Comparison of ENCODE assay signal across 4 worm cellular contexts in the genomic region with DNA sequence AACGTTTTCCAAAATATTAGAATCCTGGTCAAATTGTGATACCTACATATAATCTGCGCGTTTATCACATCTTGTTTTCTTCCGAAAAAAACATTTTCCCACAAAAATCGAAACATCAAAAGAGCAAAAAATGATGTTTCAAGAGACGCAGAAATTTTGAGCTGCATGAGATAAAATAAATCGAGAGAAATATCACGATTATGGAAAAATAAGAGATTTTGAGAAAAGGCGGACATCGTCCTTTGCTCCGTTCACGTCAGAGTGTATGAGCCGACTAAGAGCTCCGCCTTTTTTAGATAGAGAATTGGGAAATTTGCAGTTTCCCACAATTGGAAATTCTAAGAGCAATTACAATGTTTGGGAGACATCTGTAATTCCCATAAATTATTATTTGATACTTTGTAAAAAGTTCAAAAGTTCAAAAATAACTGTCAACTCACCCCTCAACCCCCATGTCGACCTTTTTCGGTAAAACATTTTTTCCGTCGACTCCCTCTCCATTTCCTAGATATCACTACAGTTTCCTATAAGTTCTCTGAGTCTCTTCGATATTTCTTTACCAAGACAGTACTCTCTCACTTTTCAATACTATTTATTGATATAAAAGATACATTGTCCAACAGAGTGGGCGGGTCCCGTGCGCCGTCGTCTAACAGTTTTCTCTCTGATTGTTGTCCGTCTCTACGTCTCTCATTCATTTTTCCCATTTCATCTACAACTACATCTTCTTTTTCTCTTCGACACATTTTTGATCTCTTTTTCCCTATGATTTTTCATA.
TF ChIP-seq lines count a peak whose summit lies in the region.

No protein-coding gene starts in this region.

TF ChIP-seq in whole organism, L1 larva, 84 proteins besides CTCF, POLR2A, EP300 and RAD21 (continued from another document):
- TF ChIP-seq elt-2 (tag; optimal IDR thresholded peaks at IDR 0.05; lab: Kevin White, UChicago) (peak; percentile 58), nhr-12 (tag; optimal IDR thresholded peaks at IDR 0.05; lab: Kevin White, UChicago) (no peak), isw-1 (GFP tag; IDR thresholded peaks at IDR 0.05; lab: Robert Waterston, UW) (no peak), nhr-71 (tag; optimal IDR thresholded peaks at IDR 0.05; lab: Kevin White, UChicago) (peak; percentile 61), nhr-77 (tag; optimal IDR thresholded peaks at IDR 0.05; lab: Kevin White, UChicago) (peak; percentile 6), mdl-1 (tag; optimal IDR thresholded peaks at IDR 0.05; lab: Kevin White, UChicago) (peak in 1 of 2 experiments; percentile 19), xbp-1 (tag; optimal IDR thresholded peaks at IDR 0.05; lab: Kevin White, UChicago) (peak; percentile 21), ceh-8 (GFP tag; optimal IDR thresholded peaks at IDR 0.05; lab: Kevin White, UChicago) (no peak), lsy-2 (tag; optimal IDR thresholded peaks at IDR 0.05; lab: Kevin White, UChicago) (peak; percentile 29 to 57), ceh-88 (GFP tag; IDR thresholded peaks at IDR 0.05; lab: Robert Waterston, UW) (no peak), C16A3.4 (tag; optimal IDR thresholded peaks at IDR 0.05; lab: Kevin White, UChicago) (peak; percentile 25), dsc-1 (tag; optimal IDR thresholded peaks at IDR 0.05; lab: Kevin White, UChicago) (peak; percentile 57), sup-37 (GFP tag; optimal IDR thresholded peaks at IDR 0.05; lab: Kevin White, UChicago) (no peak), efl-1 (optimal IDR thresholded peaks at IDR 0.05; lab: Kevin White, UChicago) (peak; percentile 15 to 32), efl-1 (GFP tag; optimal IDR thresholded peaks at IDR 0.05 in 1 of 2; lab: Kevin White, UChicago) (no peak), snu-23 (GFP tag; optimal IDR thresholded peaks at IDR 0.05; lab: Kevin White, UChicago) (peak; percentile 76), hlh-4 (tag; optimal IDR thresholded peaks at IDR 0.05; lab: Kevin White, UChicago) (no peak), swsn-7 (tag; optimal IDR thresholded peaks at IDR 0.05; lab: Kevin White, UChicago) (peak; percentile 22), sptf-1 (tag; optimal IDR thresholded peaks at IDR 0.05; lab: Kevin White, UChicago) (no peak), nhr-19 (GFP tag; conservative IDR thresholded peaks at IDR 0.05; lab: Robert Waterston, UW) (peak; percentile 28)

TF ChIP-seq in whole organism, L2 larva, 48 proteins besides CTCF, POLR2A, EP300 and RAD21 (continued from another document):
- no peak for TF ChIP-seq mbf-1 (tag; optimal IDR thresholded peaks at IDR 0.05; lab: Kevin White, UChicago)
- TF ChIP-seq snpc-4 (tag; optimal IDR thresholded peaks at IDR 0.05; lab: Kevin White, UChicago) = no peak
- TF ChIP-seq dmd-4 (tag; optimal IDR thresholded peaks at IDR 0.05; lab: Kevin White, UChicago) = no peak
- TF ChIP-seq crh-2 (tag; optimal IDR thresholded peaks at IDR 0.05; lab: Kevin White, UChicago) = peak; percentile 62
- no peak for TF ChIP-seq nhr-10 (tag; optimal IDR thresholded peaks at IDR 0.05; lab: Kevin White, UChicago)
- no peak for TF ChIP-seq elt-3 (tag; optimal IDR thresholded peaks at IDR 0.05; lab: Kevin White, UChicago)
- TF ChIP-seq ztf-4 (tag; optimal IDR thresholded peaks at IDR 0.05; lab: Kevin White, UChicago) = no peak
- peak; percentile 59 for TF ChIP-seq sma-9 (GFP tag; optimal IDR thresholded peaks at IDR 0.05; lab: Kevin White, UChicago)
- TF ChIP-seq sma-9 (tag; optimal IDR thresholded peaks at IDR 0.05; lab: Kevin White, UChicago) = no peak
- no peak for TF ChIP-seq mab-5 (tag; optimal IDR thresholded peaks at IDR 0.05; lab: Kevin White, UChicago)
- no peak for TF ChIP-seq lin-39 (tag; optimal IDR thresholded peaks at IDR 0.05; lab: Kevin White, UChicago)
- TF ChIP-seq fos-1 (tag; optimal IDR thresholded peaks at IDR 0.05; lab: Kevin White, UChicago) = peak; percentile 73
- no peak for TF ChIP-seq unc-55 (GFP tag; optimal IDR thresholded peaks at IDR 0.05; lab: Kevin White, UChicago)
- TF ChIP-seq C34F6.9 (tag; optimal IDR thresholded peaks at IDR 0.05; lab: Kevin White, UChicago) = no peak
- TF ChIP-seq lin-13 (GFP tag; optimal IDR thresholded peaks at IDR 0.05; lab: Kevin White, UChicago) = no peak
- no peak for TF ChIP-seq Y55F3AM.14 (GFP tag; optimal IDR thresholded peaks at IDR 0.05; lab: Kevin White, UChicago)
- no peak for TF ChIP-seq nhr-23 (tag; optimal IDR thresholded peaks at IDR 0.05; lab: Kevin White, UChicago)
- TF ChIP-seq nhr-25 (tag; optimal IDR thresholded peaks at IDR 0.05; lab: Kevin White, UChicago) = peak; percentile 69
- no peak for TF ChIP-seq ama-1 (optimal IDR thresholded peaks at IDR 0.05; lab: Kevin White, UChicago)
- no peak for TF ChIP-seq ZK546.5 (tag; optimal IDR thresholded peaks at IDR 0.05; lab: Kevin White, UChicago)
- peak; percentile 55 for TF ChIP-seq gmeb-1 (tag; optimal IDR thresholded peaks at IDR 0.05; lab: Kevin White, UChicago)
- no peak for TF ChIP-seq ceh-82 (tag; optimal IDR thresholded peaks at IDR 0.05; lab: Kevin White, UChicago)
- TF ChIP-seq lsy-2 (tag; optimal IDR thresholded peaks at IDR 0.05; lab: Kevin White, UChicago) = no peak
- no peak for TF ChIP-seq R02D3.7 (tag; optimal IDR thresholded peaks at IDR 0.05; lab: Kevin White, UChicago)
- peak; percentile 27 for TF ChIP-seq F13H6.1 (tag; optimal IDR thresholded peaks at IDR 0.05; lab: Kevin White, UChicago)
- peak; percentile 60 for TF ChIP-seq sma-3 (GFP tag; optimal IDR thresholded peaks at IDR 0.05; lab: Kevin White, UChicago)
- no peak for TF ChIP-seq mdl-1 (tag; optimal IDR thresholded peaks at IDR 0.05; lab: Kevin White, UChicago)
- TF ChIP-seq skn-1 (tag; optimal IDR thresholded peaks at IDR 0.05; lab: Kevin White, UChicago) = no peak
- TF ChIP-seq unc-62 (GFP tag; optimal IDR thresholded peaks at IDR 0.05; lab: Kevin White, UChicago) = no peak
- TF ChIP-seq nhr-11 (tag; optimal IDR thresholded peaks at IDR 0.05; lab: Kevin White, UChicago) = no peak
- no peak for TF ChIP-seq nhr-12 (tag; optimal IDR thresholded peaks at IDR 0.05; lab: Kevin White, UChicago)

TF ChIP-seq in whole organism, L3 larva, 47 proteins besides CTCF, POLR2A, EP300 and RAD21 (continued from another document):
- TF ChIP-seq elt-1 (tag; optimal IDR thresholded peaks at IDR 0.05; lab: Kevin White, UChicago) = no peak
- TF ChIP-seq zag-1 (tag; optimal IDR thresholded peaks at IDR 0.05; lab: Kevin White, UChicago) = no peak
- TF ChIP-seq fkh-10 (GFP tag; optimal IDR thresholded peaks at IDR 0.05; lab: Kevin White, UChicago) = no peak
- TF ChIP-seq ceh-82 (tag; optimal IDR thresholded peaks at IDR 0.05; lab: Kevin White, UChicago) = no peak
- no peak for TF ChIP-seq lin-39 (tag; optimal IDR thresholded peaks at IDR 0.05; lab: Kevin White, UChicago)
- no peak for TF ChIP-seq mml-1 (tag; optimal IDR thresholded peaks at IDR 0.05; lab: Kevin White, UChicago)
- peak; percentile 44 for TF ChIP-seq jun-1 (tag; optimal IDR thresholded peaks at IDR 0.05; lab: Kevin White, UChicago)
- no peak for TF ChIP-seq nhr-237 (tag; optimal IDR thresholded peaks at IDR 0.05; lab: Kevin White, UChicago)
- TF ChIP-seq fkh-2 (tag; optimal IDR thresholded peaks at IDR 0.05; lab: Kevin White, UChicago) = no peak
- no peak for TF ChIP-seq nhr-76 (tag; optimal IDR thresholded peaks at IDR 0.05; lab: Kevin White, UChicago)
- no peak for TF ChIP-seq nhr-77 (tag; optimal IDR thresholded peaks at IDR 0.05; lab: Kevin White, UChicago)
- no peak for TF ChIP-seq egl-27 (tag; optimal IDR thresholded peaks at IDR 0.05; lab: Kevin White, UChicago)
- TF ChIP-seq nhr-11 (tag; optimal IDR thresholded peaks at IDR 0.05; lab: Kevin White, UChicago) = no peak
- TF ChIP-seq fos-1 (tag; optimal IDR thresholded peaks at IDR 0.05; lab: Kevin White, UChicago) = no peak
- TF ChIP-seq snpc-4 (tag; optimal IDR thresholded peaks at IDR 0.05; lab: Kevin White, UChicago) = no peak
- no peak for TF ChIP-seq ceh-16 (tag; optimal IDR thresholded peaks at IDR 0.05; lab: Kevin White, UChicago)
- no peak for TF ChIP-seq nhr-67 (tag; optimal IDR thresholded peaks at IDR 0.05; lab: Kevin White, UChicago)
- peak; percentile 82 for TF ChIP-seq nhr-23 (tag; optimal IDR thresholded peaks at IDR 0.05; lab: Kevin White, UChicago)
- TF ChIP-seq nhr-12 (tag; optimal IDR thresholded peaks at IDR 0.05; lab: Kevin White, UChicago) = no peak
- no peak for TF ChIP-seq nhr-28 (tag; optimal IDR thresholded peaks at IDR 0.05; lab: Kevin White, UChicago)
- TF ChIP-seq R02D3.7 (tag; optimal IDR thresholded peaks at IDR 0.05; lab: Kevin White, UChicago) = no peak
- TF ChIP-seq unc-39 (tag; optimal IDR thresholded peaks at IDR 0.05; lab: Kevin White, UChicago) = no peak
- TF ChIP-seq ZK546.5 (tag; optimal IDR thresholded peaks at IDR 0.05; lab: Kevin White, UChicago) = no peak
- peak; percentile 71 for TF ChIP-seq pha-4 (tag; optimal IDR thresholded peaks at IDR 0.05; lab: Kevin White, UChicago)
- TF ChIP-seq nfya-1 (tag; optimal IDR thresholded peaks at IDR 0.05; lab: Kevin White, UChicago; ENCODE audit: insufficient read depth) = peak; percentile 2
- TF ChIP-seq unc-62 (GFP tag; optimal IDR thresholded peaks at IDR 0.05; lab: Kevin White, UChicago) = no peak
- TF ChIP-seq mdl-1 (tag; optimal IDR thresholded peaks at IDR 0.05; lab: Kevin White, UChicago) = no peak
- peak; percentile 31 for TF ChIP-seq ceh-28 (tag; optimal IDR thresholded peaks at IDR 0.05; lab: Kevin White, UChicago)
- TF ChIP-seq elt-2 (tag; optimal IDR thresholded peaks at IDR 0.05; lab: Kevin White, UChicago) = peak; percentile 65

TF ChIP-seq in whole organism, L4 larva, 104 proteins besides CTCF, POLR2A, EP300 and RAD21 (continued from another document):
- TF ChIP-seq nhr-77 (tag; optimal IDR thresholded peaks at IDR 0.05; lab: Kevin White, UChicago) = peak; percentile 48
- no peak for TF ChIP-seq nhr-76 (tag; optimal IDR thresholded peaks at IDR 0.05; lab: Kevin White, UChicago)
- no peak for TF ChIP-seq set-16 (GFP tag; IDR thresholded peaks at IDR 0.05; lab: Robert Waterston, UW)
- TF ChIP-seq lsy-2 (tag; optimal IDR thresholded peaks at IDR 0.05; lab: Kevin White, UChicago) = peak in 1 of 2 experiments; percentile 24
- no peak for TF ChIP-seq F44E2.7 (GFP tag; IDR thresholded peaks at IDR 0.05; lab: Robert Waterston, UW)
- no peak for TF ChIP-seq nhr-237 (tag; optimal IDR thresholded peaks at IDR 0.05; lab: Kevin White, UChicago)
- TF ChIP-seq daf-16 (GFP tag; optimal IDR thresholded peaks at IDR 0.05; lab: Kevin White, UChicago) = no peak
- peak; percentile 56 for TF ChIP-seq daf-16 (tag; optimal IDR thresholded peaks at IDR 0.05; lab: Kevin White, UChicago)
